Worm (Caenorhabditis elegans) whole organism, mixed stage, embryonic: ENCODE results near the gene cpna-1.

ENCODE experiments used
- bed-3 ChIP-seq: fragments of 200-800 bp; sonication (Bioruptor generic); optimal IDR thresholded peaks from 3 replicates; lab custom pipeline; 2018; ENCODE audit warnings: mild to moderate bottlenecking, missing genetic modification characterization, moderate library complexity, missing compliant biosample characterization
- ceh-39 ChIP-seq: fragments of 150-350 bp; optimal IDR thresholded peaks from 2 replicates; lab custom pipeline; 2014; ENCODE audit warnings: missing biosample characterization, missing genetic modification characterization
- lin-13 ChIP-seq: fragments of 150-350 bp; optimal IDR thresholded peaks from 2 replicates; lab custom pipeline; 2014; ENCODE audit warnings: missing biosample characterization, missing genetic modification characterization
- nhr-2 ChIP-seq: fragments of 150-350 bp; optimal IDR thresholded peaks from 2 replicates; lab custom pipeline; 2014; ENCODE audit warnings: missing biosample characterization, missing genetic modification characterization
- nhr-237 ChIP-seq: fragments of 150-350 bp; optimal IDR thresholded peaks from 2 replicates; lab custom pipeline; 2014; ENCODE audit warnings: missing biosample characterization, missing genetic modification characterization
- nhr-28 ChIP-seq: fragments of 150-350 bp; optimal IDR thresholded peaks from 2 replicates; lab custom pipeline; 2014; ENCODE audit warnings: missing biosample characterization, missing genetic modification characterization
- nhr-76 ChIP-seq: sonication (generic microtip); optimal IDR thresholded peaks from 2 replicates; lab custom pipeline; 2017; ENCODE audit warnings: missing biosample characterization, missing genetic modification characterization
- pha-4 ChIP-seq: fragments of 150-350 bp; optimal IDR thresholded peaks from 2 replicates; lab custom pipeline; 2018; ENCODE audit warnings: missing biosample characterization, missing genetic modification reagents, missing genetic modification characterization
- snpc-4 ChIP-seq: fragments of 150-350 bp; optimal IDR thresholded peaks from 2 replicates; lab custom pipeline; 2014; ENCODE audit warnings: missing biosample characterization, missing genetic modification characterization
- tbx-8 ChIP-seq: fragments of 200-800 bp; sonication (Bioruptor generic); optimal IDR thresholded peaks from 2 replicates; lab custom pipeline; 2018; ENCODE audit warnings: mild to moderate bottlenecking, missing genetic modification characterization, moderate library complexity, missing compliant biosample characterization
- unc-39 ChIP-seq: fragments of 150-350 bp; optimal IDR thresholded peaks from 2 replicates; lab custom pipeline; 2014; ENCODE audit warnings: missing biosample characterization, missing genetic modification characterization
- unc-62 ChIP-seq: fragments of 150-350 bp; optimal IDR thresholded peaks from 2 replicates; lab custom pipeline; 2014; ENCODE audit warnings: missing biosample characterization, missing genetic modification reagents, missing genetic modification characterization
- ztf-11 ChIP-seq: fragments of 150-350 bp; optimal IDR thresholded peaks from 2 replicates; lab custom pipeline; 2014; ENCODE audit warnings: missing biosample characterization, missing genetic modification characterization

DNA sequence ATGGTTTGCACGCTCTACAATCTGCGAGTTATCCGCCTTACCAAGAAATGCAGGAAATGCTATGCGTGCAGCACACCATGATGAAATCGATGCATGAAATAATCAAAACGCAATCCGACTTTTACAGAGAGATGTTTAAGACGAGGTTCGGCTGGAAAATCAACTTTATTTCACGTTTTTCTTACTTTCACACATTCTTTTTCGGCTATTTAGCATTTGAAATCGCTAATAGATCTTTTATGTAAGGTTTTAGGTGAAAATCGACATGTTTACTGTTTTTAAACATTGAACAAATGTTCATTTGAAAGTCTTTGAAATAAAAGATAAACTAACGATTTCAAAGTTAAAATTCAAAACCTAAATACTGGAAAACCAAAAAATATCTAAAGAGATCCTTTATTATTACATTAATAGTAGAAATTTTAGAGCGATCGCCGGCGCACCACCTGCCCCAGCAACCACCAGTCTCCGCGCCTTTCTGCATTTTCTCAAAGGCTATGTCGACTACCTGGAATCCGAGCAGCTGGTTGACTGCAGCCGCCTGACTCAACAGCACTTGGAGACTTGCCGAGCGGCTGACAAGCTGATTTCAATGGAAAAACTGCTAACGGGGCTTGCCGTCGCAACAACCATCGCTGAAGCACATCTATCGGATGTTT lies 41.8 kb downstream of the cpna-1 start:
- no peak for TF ChIP-seq nhr-28 (tag; lab: Kevin White, UChicago)
- TF ChIP-seq bed-3 (GFP tag; lab: Kevin White, UChicago), result no peak
- TF ChIP-seq tbx-8, result no peak
- TF ChIP-seq snpc-4 (tag; lab: Kevin White, UChicago), result no peak
- no peak for TF ChIP-seq nhr-76 (tag; lab: Kevin White, UChicago)
- no peak for TF ChIP-seq nhr-237 (tag; lab: Kevin White, UChicago)
- no peak for TF ChIP-seq ceh-39 (tag; lab: Kevin White, UChicago)
- TF ChIP-seq unc-39 (tag; lab: Kevin White, UChicago), result no peak
- no peak for TF ChIP-seq pha-4
- no peak for TF ChIP-seq ztf-11
- no peak for TF ChIP-seq unc-62 (GFP tag; lab: Kevin White, UChicago)
- TF ChIP-seq nhr-2 (tag; lab: Kevin White, UChicago), result no peak
- no peak for TF ChIP-seq lin-13 (tag; lab: Kevin White, UChicago)
